Worm (Caenorhabditis elegans): ENCODE data around the gene trul-1.

The trul-1 gene

DNA sequence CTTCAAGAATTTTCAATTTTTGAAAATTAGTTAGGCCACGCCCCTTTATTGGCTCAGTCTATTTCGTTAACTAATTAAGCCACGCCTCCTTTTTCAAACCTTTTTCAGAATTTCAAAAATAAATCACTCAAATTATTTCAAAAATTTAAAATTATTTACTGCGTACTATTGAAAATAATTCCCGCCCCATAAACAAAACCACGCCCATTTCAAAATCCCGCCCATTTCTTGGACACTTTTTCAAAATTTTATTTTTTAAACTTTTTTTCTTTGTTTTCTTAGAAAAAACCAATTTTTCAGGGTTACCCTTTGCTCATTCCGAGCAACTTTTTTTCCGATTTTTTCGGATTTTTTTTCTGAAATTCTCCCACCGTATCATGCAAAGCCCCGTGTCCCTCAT lies 18.3 kb downstream of the trul-1 start, which contains the start of gene B0432.14:
Gene B0432.14, plus strand, starts transcription at position 301 of the 400 bp plus-strand sequence.
- TF ChIP-seq madf-5 (GFP tag; IDR thresholded peaks at IDR 0.05) = no peak
- no peak for TF ChIP-seq snpc-1.2 (GFP tag; IDR thresholded peaks at IDR 0.05)
- TF ChIP-seq skn-1 (tag; optimal IDR thresholded peaks at IDR 0.05) = no peak
- TF ChIP-seq Y105C5A.15 (GFP tag; IDR thresholded peaks at IDR 0.05) = no peak
- TF ChIP-seq ceh-28 (tag; optimal IDR thresholded peaks at IDR 0.05) = no peak
- no peak for TF ChIP-seq lin-13 (GFP tag; optimal IDR thresholded peaks at IDR 0.05)
- TF ChIP-seq sdz-12 (GFP tag; optimal IDR thresholded peaks at IDR 0.05) = no peak
- no peak for TF ChIP-seq unc-39 (tag; optimal IDR thresholded peaks at IDR 0.05)
- no peak for TF ChIP-seq nhr-111 (GFP tag; optimal IDR thresholded peaks at IDR 0.05)
- no peak for TF ChIP-seq nhr-11 (tag; optimal IDR thresholded peaks at IDR 0.05)
- TF ChIP-seq saeg-2 (GFP tag; IDR thresholded peaks at IDR 0.05) = no peak
- no peak for TF ChIP-seq ces-1 (GFP tag; optimal IDR thresholded peaks at IDR 0.05)
- TF ChIP-seq lir-3 (tag; optimal IDR thresholded peaks at IDR 0.05) = no peak
- no peak for TF ChIP-seq lin-29 (GFP tag; IDR thresholded peaks at IDR 0.05)
- no peak for TF ChIP-seq ceh-82 (tag; optimal IDR thresholded peaks at IDR 0.05)
- no peak for TF ChIP-seq nhr-76 (tag; optimal IDR thresholded peaks at IDR 0.05)
- TF ChIP-seq hif-1 (tag; optimal IDR thresholded peaks at IDR 0.05) = no peak
- no peak for TF ChIP-seq php-3 (GFP tag; IDR thresholded peaks at IDR 0.05)
- TF ChIP-seq tag-97 (GFP tag; IDR thresholded peaks at IDR 0.05) = no peak

DNA sequence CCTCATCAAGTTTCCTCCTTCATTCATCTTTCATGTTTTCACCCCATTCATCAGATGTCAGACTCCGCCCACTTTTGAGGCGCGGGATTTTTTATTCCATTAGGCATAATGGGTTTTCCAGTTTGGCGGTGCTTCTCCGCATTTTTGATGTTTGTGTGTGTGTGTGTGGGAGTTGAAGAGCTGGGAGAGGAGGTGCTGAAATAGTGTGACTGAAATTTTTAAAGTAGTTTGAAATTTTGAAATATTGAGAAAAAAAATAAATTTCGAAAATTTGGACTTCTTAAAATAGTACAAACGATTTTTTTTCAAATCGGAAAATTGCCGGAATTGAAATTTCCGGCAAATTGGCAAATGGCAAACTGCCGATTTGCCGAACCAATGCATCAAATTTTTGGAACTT lies 18.8 kb downstream of the trul-1 start, which contains the start of gene scc-2:
Gene scc-2, minus strand, starts transcription at position 101 of the 400 bp plus-strand sequence.
- no peak for TF ChIP-seq daf-16 (GFP tag; optimal IDR thresholded peaks at IDR 0.05)
- no peak for TF ChIP-seq daf-16 (tag; optimal IDR thresholded peaks at IDR 0.05)
- no peak for TF ChIP-seq F44E2.7 (GFP tag; IDR thresholded peaks at IDR 0.05)
- TF ChIP-seq gei-8 (GFP tag; optimal IDR thresholded peaks at IDR 0.05) = no peak
- no peak for TF ChIP-seq ceh-28 (tag; optimal IDR thresholded peaks at IDR 0.05)
- TF ChIP-seq nhr-41 (GFP tag; IDR thresholded peaks at IDR 0.05) = no peak
- TF ChIP-seq nhr-102 (tag; optimal IDR thresholded peaks at IDR 0.05) = no peak
- no peak for TF ChIP-seq aha-1 (tag)
- TF ChIP-seq zip-11 (GFP tag; IDR thresholded peaks at IDR 0.05) = no peak
- TF ChIP-seq ceh-32 (tag; optimal IDR thresholded peaks at IDR 0.05; ENCODE audit: poor library complexity) = no peak
- TF ChIP-seq arid-1 (GFP tag; conservative IDR thresholded peaks at IDR 0.05) = no peak
- TF ChIP-seq madf-5 (GFP tag; IDR thresholded peaks at IDR 0.05) = no peak
- TF ChIP-seq vab-7 (GFP tag; IDR thresholded peaks at IDR 0.05) = no peak
- TF ChIP-seq hif-1 (tag; optimal IDR thresholded peaks at IDR 0.05) = no peak
- TF ChIP-seq mxl-2 (GFP tag; conservative IDR thresholded peaks at IDR 0.05) = no peak
- no peak for TF ChIP-seq duxl-1 (tag; optimal IDR thresholded peaks at IDR 0.05; ENCODE audit: poor library complexity)
- no peak for TF ChIP-seq ces-1 (GFP tag; optimal IDR thresholded peaks at IDR 0.05)

DNA sequence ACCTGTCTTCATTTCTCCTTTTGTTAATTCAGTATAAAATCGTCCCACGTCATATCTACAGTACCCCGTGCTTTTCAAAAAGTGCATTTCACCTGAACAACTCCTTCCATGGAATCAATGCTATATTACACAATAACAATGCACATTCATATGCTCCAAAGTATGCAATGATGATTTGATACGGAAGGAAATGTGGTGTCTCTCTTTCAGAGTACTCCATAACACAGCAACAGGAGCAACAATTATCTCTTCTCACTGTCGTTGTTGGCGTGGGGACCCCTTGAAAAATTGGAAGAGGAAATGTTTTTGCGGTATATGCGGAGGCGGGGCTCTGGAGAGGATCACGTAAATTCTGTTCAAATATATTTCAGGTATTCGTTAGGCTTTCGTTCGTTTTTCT lies 24.9 kb downstream of the trul-1 start, which contains the start of gene cat-2:
Gene cat-2, plus strand, starts transcription at position 301 of the 400 bp plus-strand sequence.
- TF ChIP-seq zfp-3 (GFP tag; conservative IDR thresholded peaks at IDR 0.05) (no peak), hif-1 (tag; optimal IDR thresholded peaks at IDR 0.05) (no peak), nhr-76 (tag; optimal IDR thresholded peaks at IDR 0.05) (no peak), tag-97 (GFP tag; IDR thresholded peaks at IDR 0.05) (no peak), Y5F2A.4 (GFP tag; optimal IDR thresholded peaks at IDR 0.05) (no peak), nhr-237 (tag; optimal IDR thresholded peaks at IDR 0.05) (no peak), Y105C5A.15 (GFP tag; IDR thresholded peaks at IDR 0.05) (no peak), mxl-2 (GFP tag; conservative IDR thresholded peaks at IDR 0.05) (no peak), F49E8.2 (tag; optimal IDR thresholded peaks at IDR 0.05; ENCODE audit: borderline replicate concordance) (no peak), lin-38 (GFP tag; IDR thresholded peaks at IDR 0.05) (no peak), R02D3.7 (tag; optimal IDR thresholded peaks at IDR 0.05) (no peak), madf-5 (GFP tag; IDR thresholded peaks at IDR 0.05) (no peak), snpc-1.2 (GFP tag; IDR thresholded peaks at IDR 0.05) (no peak), unc-130 (GFP tag; optimal IDR thresholded peaks at IDR 0.05) (no peak), zip-11 (GFP tag; IDR thresholded peaks at IDR 0.05) (no peak), D1046.2 (GFP tag; IDR thresholded peaks at IDR 0.05) (no peak), F10B5.3 (tag; optimal IDR thresholded peaks at IDR 0.05) (no peak)

Measured in whole organism, L4 larva.